Worm (Caenorhabditis elegans) whole organism, dauer: Measurements from ENCODE around the gene fbxa-54.

Experiments
- unc-62 ChIP-seq: sonication (generic microtip); optimal IDR thresholded peaks from 2 replicates; lab custom pipeline; 2017; ENCODE audit warnings: missing biosample characterization, missing genetic modification reagents, missing genetic modification characterization

The fbxa-54 gene

ce11 chrIII:954553-954952, 1.6 kb upstream of the fbxa-54 start, which contains the start of the genes T12B5.15 and T12B5.14:
Gene T12B5.15 (minus strand): TSS chrIII:954653.
Gene T12B5.14 (plus strand): TSS chrIII:954873.
- no peak for TF ChIP-seq unc-62 (GFP tag; lab: Kevin White, UChicago)

- TF ChIP-seq unc-62 (GFP tag; lab: Kevin White, UChicago) = no peak
These were observed 5.8 kb downstream of the fbxa-54 start, which contains the start of gene fbxa-51 for ce11 chrIII:961948-962347. Gene fbxa-51 (plus strand): TSS chrIII:962269.

- no peak for TF ChIP-seq unc-62 (GFP tag; lab: Kevin White, UChicago)
These were observed 8.5 kb downstream of the fbxa-54 start for ce11 chrIII:964637-965036.

- TF ChIP-seq unc-62 (GFP tag; lab: Kevin White, UChicago) = no peak
These were observed 10.1 kb downstream of the fbxa-54 start for ce11 chrIII:966259-966658.

ce11 chrIII:970928-971327, 14.8 kb downstream of the fbxa-54 start:
- TF ChIP-seq unc-62 (GFP tag; lab: Kevin White, UChicago) = no peak

ce11 chrIII:978889-979288, 22.8 kb downstream of the fbxa-54 start:
- no peak for TF ChIP-seq unc-62 (GFP tag; lab: Kevin White, UChicago)

ce11 chrIII:981960-982359, 25.8 kb downstream of the fbxa-54 start:
- TF ChIP-seq unc-62 (GFP tag; lab: Kevin White, UChicago) = no peak

- no peak for TF ChIP-seq unc-62 (GFP tag; lab: Kevin White, UChicago)
These were observed 26.8 kb downstream of the fbxa-54 start, which contains the start of gene tbc-10 for ce11 chrIII:982961-983360. Gene tbc-10 (plus strand): TSS chrIII:983261.

- TF ChIP-seq unc-62 (GFP tag; lab: Kevin White, UChicago) = no peak
These were observed 33.4 kb downstream of the fbxa-54 start for ce11 chrIII:989558-989957.

ce11 chrIII:991581-991980, 35.4 kb downstream of the fbxa-54 start, which contains the start of gene trp-2:
Gene trp-2 (plus strand): TSS chrIII:991881.
- TF ChIP-seq unc-62 (GFP tag; lab: Kevin White, UChicago) = no peak

- TF ChIP-seq unc-62 (GFP tag; lab: Kevin White, UChicago) = no peak
These were observed 40.4 kb downstream of the fbxa-54 start for ce11 chrIII:996564-996963.

ce11 chrIII:998855-999254, 42.7 kb downstream of the fbxa-54 start:
- TF ChIP-seq unc-62 (GFP tag; lab: Kevin White, UChicago) = no peak

- TF ChIP-seq unc-62 (GFP tag; lab: Kevin White, UChicago) = no peak
These were observed 45.2 kb downstream of the fbxa-54 start, which contains the start of gene R06B10.7 for ce11 chrIII:1001297-1001696. Gene R06B10.7 (minus strand): TSS chrIII:1001397.

ce11 chrIII:1002510-1002909, 46.4 kb downstream of the fbxa-54 start, which contains the start of gene clec-150:
Gene clec-150 (plus strand): TSS chrIII:1002707.
- TF ChIP-seq unc-62 (GFP tag; lab: Kevin White, UChicago) = no peak

ce11 chrIII:1004464-1004863, 48.3 kb downstream of the fbxa-54 start:
- no peak for TF ChIP-seq unc-62 (GFP tag; lab: Kevin White, UChicago)
